Fruit fly (Drosophila melanogaster) whole organism, embryonic: Measurements from ENCODE around the gene CG1572.

Source experiments
- Aef1 ChIP-seq: fragments of 200-800 bp; sonication (Bioruptor generic); IDR thresholded peaks from 3 replicates; pipeline ENCODE4 v1.3.6; 2022; ENCODE audit warnings: missing biosample characterization, missing genetic modification characterization
- BtbVII ChIP-seq: fragments of 200-800 bp; sonication (Bioruptor generic); optimal IDR thresholded peaks from 3 replicates; lab custom pipeline; 2017; ENCODE audit warnings: missing biosample characterization, mild to moderate bottlenecking, missing genetic modification characterization
- CG10979 ChIP-seq: fragments of 200-800 bp; sonication (Bioruptor generic); optimal IDR thresholded peaks from 2 replicates; lab custom pipeline; 2018; ENCODE audit warnings: missing biosample characterization, mild to moderate bottlenecking, missing genetic modification characterization, moderate library complexity
- CG12659 ChIP-seq: fragments of 200-800 bp; sonication (Bioruptor generic); optimal IDR thresholded peaks from 3 replicates; lab custom pipeline; 2017; ENCODE audit warnings: mild to moderate bottlenecking, missing biosample characterization, missing genetic modification reagents, missing genetic modification characterization
- CG13296 ChIP-seq: fragments of 200-800 bp; sonication (Bioruptor generic); optimal IDR thresholded peaks from 3 replicates; lab custom pipeline; 2018; ENCODE audit warnings: missing biosample characterization, mild to moderate bottlenecking, missing genetic modification characterization
- CG13894 ChIP-seq: fragments of 200-800 bp; sonication (Bioruptor generic); optimal IDR thresholded peaks from 3 replicates; lab custom pipeline; 2018; ENCODE audit warnings: missing biosample characterization, mild to moderate bottlenecking, missing genetic modification characterization, moderate library complexity
- CG14441 ChIP-seq: fragments of 200-800 bp; sonication (Bioruptor generic); IDR thresholded peaks from 2 replicates; pipeline ENCODE4 v1.3.6; 2022; ENCODE audit warnings: missing biosample characterization, missing genetic modification characterization
- CG14667 ChIP-seq: fragments of 200-800 bp; sonication (Bioruptor generic); IDR thresholded peaks from 2 replicates; pipeline ENCODE4 v1.3.6; 2022; ENCODE audit warnings: missing biosample characterization, missing genetic modification characterization
- CG15601 ChIP-seq: fragments of 200-800 bp; sonication (Bioruptor generic); optimal IDR thresholded peaks from 3 replicates; lab custom pipeline; 2019; ENCODE audit warnings: missing biosample characterization, mild to moderate bottlenecking, missing genetic modification characterization, moderate library complexity
- CG17385 ChIP-seq: fragments of 200-800 bp; sonication (Bioruptor generic); optimal IDR thresholded peaks from 3 replicates; lab custom pipeline; 2018; ENCODE audit warnings: missing biosample characterization, mild to moderate bottlenecking, missing genetic modification characterization
- CG17912 ChIP-seq: fragments of 200-800 bp; sonication (Bioruptor generic); optimal IDR thresholded peaks from 2 replicates; lab custom pipeline; 2018; ENCODE audit warnings: missing biosample characterization, mild to moderate bottlenecking, missing genetic modification characterization
- CG1792 ChIP-seq: fragments of 200-800 bp; sonication (Bioruptor generic); optimal IDR thresholded peaks from 2 replicates; lab custom pipeline; 2016; ENCODE audit warnings: missing biosample characterization, missing genetic modification characterization
- CG2116 ChIP-seq: fragments of 200-800 bp; sonication (Bioruptor generic); optimal IDR thresholded peaks from 3 replicates; lab custom pipeline; 2018; ENCODE audit warnings: missing biosample characterization, mild to moderate bottlenecking, missing genetic modification characterization
- CG30403 ChIP-seq: fragments of 200-800 bp; sonication (Bioruptor generic); optimal IDR thresholded peaks from 3 replicates; lab custom pipeline; 2016; ENCODE audit warnings: missing biosample characterization, missing genetic modification characterization
- CG31441 ChIP-seq: fragments of 200-800 bp; sonication (Bioruptor generic); IDR thresholded peaks from 2 replicates; pipeline ENCODE4 v1.3.6; 2022; ENCODE audit warnings: missing biosample characterization, missing genetic modification characterization
- CG3163 ChIP-seq: fragments of 200-800 bp; sonication (Bioruptor generic); optimal IDR thresholded peaks from 3 replicates; lab custom pipeline; 2016; ENCODE audit warnings: missing biosample characterization, missing genetic modification characterization
- CG6254 ChIP-seq: fragments of 200-800 bp; sonication (Bioruptor generic); optimal IDR thresholded peaks from 3 replicates; lab custom pipeline; 2017; ENCODE audit warnings: mild to moderate bottlenecking, missing biosample characterization, missing genetic modification reagents, missing genetic modification characterization
- CG7357 ChIP-seq: fragments of 200-800 bp; sonication (Bioruptor generic); IDR thresholded peaks from 3 replicates; pipeline ENCODE4 v1.3.6; 2022; ENCODE audit warnings: missing biosample characterization, missing genetic modification characterization
- CG7786 ChIP-seq: fragments of 200-800 bp; sonication (Bioruptor generic); optimal IDR thresholded peaks from 2 replicates; lab custom pipeline; 2016; ENCODE audit warnings: missing biosample characterization, missing genetic modification characterization
- CG7987 ChIP-seq: fragments of 200-800 bp; sonication (Bioruptor generic); optimal IDR thresholded peaks from 2 replicates; lab custom pipeline; 2018; ENCODE audit warnings: missing biosample characterization, mild to moderate bottlenecking, missing genetic modification characterization, moderate library complexity
- CG8290 ChIP-seq, 3 experiments: fragments of 200-800 bp; sonication (Bioruptor generic); optimal IDR thresholded peaks; 2 replicates each; lab custom pipeline; 2016 to 2019; ENCODE audit warnings: missing biosample characterization in 3 of 3, missing genetic modification characterization in 3 of 3, mild to moderate bottlenecking in 2 of 3, moderate library complexity in 1 of 3
- CG9727 ChIP-seq: fragments of 200-800 bp; sonication (Bioruptor generic); optimal IDR thresholded peaks from 3 replicates; lab custom pipeline; 2017; ENCODE audit warnings: missing biosample characterization, mild to moderate bottlenecking, missing genetic modification characterization
- Dad ChIP-seq: fragments of 200-800 bp; sonication (Bioruptor generic); optimal IDR thresholded peaks from 3 replicates; lab custom pipeline; 2016; ENCODE audit warnings: missing biosample characterization, missing genetic modification characterization
- Fer1 ChIP-seq: fragments of 200-800 bp; sonication (Bioruptor generic); optimal IDR thresholded peaks from 2 replicates; lab custom pipeline; 2017; ENCODE audit warnings: missing biosample characterization, mild to moderate bottlenecking, missing genetic modification characterization
- Fer2 ChIP-seq: fragments of 200-800 bp; sonication (Bioruptor generic); optimal IDR thresholded peaks from 2 replicates; lab custom pipeline; 2018; ENCODE audit warnings: missing biosample characterization, mild to moderate bottlenecking, missing genetic modification characterization, moderate library complexity
- Gug ChIP-seq: fragments of 200-800 bp; sonication (Bioruptor generic); IDR thresholded peaks from 4 replicates; pipeline ENCODE4 v1.3.6; 2022; ENCODE audit warnings: missing biosample characterization, missing genetic modification characterization
- HLH3B ChIP-seq: fragments of 200-800 bp; sonication (Bioruptor generic); IDR thresholded peaks from 2 replicates; pipeline ENCODE4 v1.3.6; 2022; ENCODE audit warnings: missing biosample characterization, missing genetic modification characterization
- Kr ChIP-seq: fragments of 200-800 bp; sonication (Bioruptor generic); optimal IDR thresholded peaks from 2 replicates; lab custom pipeline; 2017; ENCODE audit warnings: missing biosample characterization, mild to moderate bottlenecking, missing genetic modification characterization
- Lhr ChIP-seq: fragments of 200-800 bp; sonication (Bioruptor generic); optimal IDR thresholded peaks from 3 replicates; lab custom pipeline; 2017; ENCODE audit warnings: mild to moderate bottlenecking, missing biosample characterization, missing genetic modification reagents, missing genetic modification characterization
- Lpt ChIP-seq: fragments of >200 bp; optimal IDR thresholded peaks from 2 replicates; lab custom pipeline; 2018; ENCODE audit warnings: missing biosample characterization, missing genetic modification characterization
- MBD-R2 ChIP-seq: fragments of 200-800 bp; sonication (Bioruptor generic); IDR thresholded peaks from 2 replicates; pipeline ENCODE4 v1.3.6; 2022; ENCODE audit warnings: missing biosample characterization, missing genetic modification characterization
- Six4 ChIP-seq: fragments of 200-800 bp; sonication (Bioruptor generic); optimal IDR thresholded peaks from 2 replicates; lab custom pipeline; 2016; ENCODE audit warnings: missing biosample characterization, missing genetic modification characterization
- aop ChIP-seq: fragments of 200-800 bp; sonication (Bioruptor generic); IDR thresholded peaks from 2 replicates; pipeline ENCODE4 v1.3.6; 2022; ENCODE audit warnings: missing biosample characterization, missing genetic modification characterization
- cato ChIP-seq: fragments of 200-800 bp; sonication (Bioruptor generic); optimal IDR thresholded peaks from 2 replicates; lab custom pipeline; 2016; ENCODE audit warnings: missing biosample characterization, missing genetic modification characterization, borderline replicate concordance
- croc ChIP-seq: fragments of 200-800 bp; sonication (Bioruptor generic); conservative IDR thresholded peaks from 3 replicates; pipeline ENCODE4 v1.3.6; 2022; ENCODE audit warnings: missing biosample characterization, missing genetic modification characterization
- crp ChIP-seq, 2 experiments: fragments of 200-800 bp; sonication (Bioruptor generic); optimal IDR thresholded peaks; 2 replicates in 1 of 2; 3 replicates in 1 of 2; lab custom pipeline; 2017; ENCODE audit warnings: missing biosample characterization in 2 of 2, missing genetic modification characterization in 2 of 2, mild to moderate bottlenecking in 1 of 2, moderate library complexity in 1 of 2
- da ChIP-seq: fragments of 200-800 bp; sonication (Bioruptor generic); optimal IDR thresholded peaks from 2 replicates; lab custom pipeline; 2016; ENCODE audit warnings: missing biosample characterization, missing genetic modification characterization
- emc ChIP-seq: fragments of 200-800 bp; sonication (Bioruptor generic); optimal IDR thresholded peaks from 2 replicates; lab custom pipeline; 2016; ENCODE audit warnings: missing biosample characterization, missing genetic modification characterization
- esg ChIP-seq: fragments of 200-800 bp; sonication (Bioruptor generic); conservative IDR thresholded peaks from 2 replicates; pipeline ENCODE4 v1.3.6; 2022; ENCODE audit warnings: missing biosample characterization, missing genetic modification characterization
- grau ChIP-seq: fragments of 200-800 bp; optimal IDR thresholded peaks from 3 replicates; lab custom pipeline; 2019; ENCODE audit warnings: missing biosample characterization, mild to moderate bottlenecking, missing genetic modification characterization, moderate library complexity
- her ChIP-seq: fragments of 200-800 bp; sonication (Bioruptor generic); optimal IDR thresholded peaks from 2 replicates; lab custom pipeline; 2016; ENCODE audit warnings: missing biosample characterization, missing genetic modification characterization
- ind ChIP-seq: fragments of 200-800 bp; sonication (Bioruptor generic); optimal IDR thresholded peaks from 3 replicates; lab custom pipeline; 2016; ENCODE audit warnings: missing biosample characterization, missing genetic modification characterization
- insv ChIP-seq, 2 experiments: fragments of 200-800 bp; sonication (Bioruptor generic); optimal IDR thresholded peaks; 3 replicates each; lab custom pipeline; 2016 to 2018; ENCODE audit warnings: missing biosample characterization in 2 of 2, missing genetic modification characterization in 2 of 2
- inv ChIP-seq: fragments of 200-800 bp; sonication (Bioruptor generic); IDR thresholded peaks from 2 replicates; pipeline ENCODE4 v1.3.6; 2022; ENCODE audit warnings: missing biosample characterization, missing genetic modification characterization; ENCODE audit not compliant: partially characterized antibody
- lab ChIP-seq: fragments of 200-800 bp; sonication (Bioruptor generic); optimal IDR thresholded peaks from 3 replicates; lab custom pipeline; 2017; ENCODE audit warnings: missing biosample characterization, missing genetic modification characterization, mild to moderate bottlenecking, moderate library complexity, missing genetic modification reagents
- mld ChIP-seq: fragments of 200-800 bp; sonication (Bioruptor generic); IDR thresholded peaks from 3 replicates; pipeline ENCODE4 v1.3.6; 2022; ENCODE audit warnings: missing biosample characterization, missing genetic modification characterization; ENCODE audit not compliant: partially characterized antibody
- pnt ChIP-seq: fragments of 200-800 bp; sonication (Bioruptor generic); optimal IDR thresholded peaks from 3 replicates; lab custom pipeline; 2016; ENCODE audit warnings: missing biosample characterization, missing genetic modification characterization
- rib ChIP-seq: fragments of 200-800 bp; sonication (Bioruptor generic); IDR thresholded peaks from 2 replicates; pipeline ENCODE4 v1.3.6; 2022; ENCODE audit warnings: missing biosample characterization, missing genetic modification characterization
- salm ChIP-seq: fragments of 200-800 bp; sonication (Bioruptor generic); optimal IDR thresholded peaks from 2 replicates; lab custom pipeline; 2018; ENCODE audit warnings: missing biosample characterization, mild to moderate bottlenecking, missing genetic modification characterization
- so ChIP-seq: fragments of 200-800 bp; sonication (Bioruptor generic); IDR thresholded peaks from 3 replicates; pipeline ENCODE4 v1.3.6; 2022; ENCODE audit warnings: missing biosample characterization, missing genetic modification characterization
- vvl ChIP-seq: fragments of 200-800 bp; sonication (Bioruptor generic); IDR thresholded peaks from 2 replicates; pipeline ENCODE4 v1.3.6; 2022; ENCODE audit warnings: missing biosample characterization, missing genetic modification characterization

Gene CG1572

dm6 chrX:11548701-11549100, 9.8 kb downstream of the CG1572 start (continued):
- peak; percentile 8 for TF ChIP-seq CG2116 (GFP tag; lab: Kevin White, UChicago)
- TF ChIP-seq ind (GFP tag; lab: Kevin White, UChicago) = peak; percentile 18
- no peak for TF ChIP-seq Fer1 (GFP tag; lab: Kevin White, UChicago)
- no peak for TF ChIP-seq CG12659 (GFP tag; lab: Kevin White, UChicago)
- TF ChIP-seq CG9727 (GFP tag; lab: Kevin White, UChicago) = peak; percentile 54
- peak; percentile 43 for TF ChIP-seq grau
- no peak for TF ChIP-seq Lpt (GFP tag; lab: Kevin White, UChicago)
- no peak for TF ChIP-seq Fer2
- no peak for TF ChIP-seq Kr
- peak; percentile 57 for TF ChIP-seq vvl (GFP tag; lab: Robert Waterston, UW)
- TF ChIP-seq CG7786 (GFP tag; lab: Kevin White, UChicago) = no peak
- peak; percentile 54 for TF ChIP-seq CG31441 (GFP tag; lab: Robert Waterston, UW)
- TF ChIP-seq her (GFP tag; lab: Kevin White, UChicago) = no peak
- TF ChIP-seq lab (GFP tag; lab: Kevin White, UChicago) = peak; percentile 29
- TF ChIP-seq emc (GFP tag; lab: Kevin White, UChicago) = no peak
- peak; percentile 15 for TF ChIP-seq CG3163
- no peak for TF ChIP-seq insv (GFP tag; optimal IDR thresholded peaks at IDR 0.05; lab: Kevin White, UChicago)
- TF ChIP-seq CG14667 (GFP tag; lab: Robert Waterston, UW) = no peak
- no peak for TF ChIP-seq Dad (GFP tag; lab: Kevin White, UChicago)
- TF ChIP-seq Gug (GFP tag; lab: Robert Waterston, UW) = no peak; the same call in 3 of the 4 replicates
- TF ChIP-seq crp (GFP tag; optimal IDR thresholded peaks at IDR 0.05; lab: Kevin White, UChicago) = no peak
- no peak for TF ChIP-seq CG17385 (GFP tag; lab: Kevin White, UChicago)
- TF ChIP-seq CG15601 = peak; percentile 56
- TF ChIP-seq CG30403 = peak; percentile 34
- no peak for TF ChIP-seq so
- no peak for TF ChIP-seq Aef1 (GFP tag; lab: Robert Waterston, UW)
- no peak for TF ChIP-seq CG8290 (GFP tag; optimal IDR thresholded peaks at IDR 0.05; lab: Kevin White, UChicago)
- peak in 1 of 2 experiments; percentile 11 for TF ChIP-seq CG8290 (tag; optimal IDR thresholded peaks at IDR 0.05; lab: Kevin White, UChicago)
- TF ChIP-seq CG6254 (GFP tag; lab: Kevin White, UChicago) = peak; percentile 9
- peak; percentile 7 for TF ChIP-seq cato (GFP tag; lab: Kevin White, UChicago)
- no peak for TF ChIP-seq rib (GFP tag; lab: Robert Waterston, UW)
- no peak for TF ChIP-seq MBD-R2 (GFP tag; lab: Robert Waterston, UW)
- TF ChIP-seq esg (GFP tag; lab: Robert Waterston, UW) = no peak
- no peak for TF ChIP-seq mld (GFP tag; lab: Robert Waterston, UW)
- TF ChIP-seq Six4 (GFP tag; lab: Kevin White, UChicago) = peak; percentile 33
- peak; percentile 43 for TF ChIP-seq pnt (GFP tag; lab: Kevin White, UChicago)
- TF ChIP-seq aop (GFP tag; lab: Robert Waterston, UW) = no peak
- no peak for TF ChIP-seq CG7357 (GFP tag; lab: Robert Waterston, UW)
- TF ChIP-seq salm (tag; lab: Kevin White, UChicago) = no peak
- TF ChIP-seq BtbVII (GFP tag; lab: Kevin White, UChicago) = no peak
- TF ChIP-seq da (GFP tag; lab: Kevin White, UChicago) = no peak
- 0 out of 2 replicates have a peak, but pooled peaks have one; percentile 10 for TF ChIP-seq HLH3B
- TF ChIP-seq CG7987 (GFP tag; lab: Kevin White, UChicago) = no peak
- no peak for TF ChIP-seq CG1792 (GFP tag; lab: Kevin White, UChicago)
- no peak for TF ChIP-seq CG13296 (GFP tag; lab: Kevin White, UChicago)
- no peak for TF ChIP-seq CG13894 (tag; lab: Kevin White, UChicago)
- no peak for TF ChIP-seq CG17912 (GFP tag; lab: Kevin White, UChicago)
- TF ChIP-seq croc (GFP tag; lab: Robert Waterston, UW) = 0 out of 3 replicates have a peak, but pooled peaks have one; percentile 18
- TF ChIP-seq Lhr (GFP tag; lab: Kevin White, UChicago) = no peak
- TF ChIP-seq CG14441 (GFP tag; lab: Robert Waterston, UW) = no peak
- peak; percentile 70 for TF ChIP-seq CG10979 (tag; lab: Kevin White, UChicago)
- no peak for TF ChIP-seq inv (GFP tag; lab: Robert Waterston, UW)
